Fruit fly (Drosophila melanogaster): Measurements from ENCODE around the gene Amnionless.
A peak's percentile ranks its signal among the peaks of the same experiment; 100 is the strongest.

Gene Amnionless

DNA sequence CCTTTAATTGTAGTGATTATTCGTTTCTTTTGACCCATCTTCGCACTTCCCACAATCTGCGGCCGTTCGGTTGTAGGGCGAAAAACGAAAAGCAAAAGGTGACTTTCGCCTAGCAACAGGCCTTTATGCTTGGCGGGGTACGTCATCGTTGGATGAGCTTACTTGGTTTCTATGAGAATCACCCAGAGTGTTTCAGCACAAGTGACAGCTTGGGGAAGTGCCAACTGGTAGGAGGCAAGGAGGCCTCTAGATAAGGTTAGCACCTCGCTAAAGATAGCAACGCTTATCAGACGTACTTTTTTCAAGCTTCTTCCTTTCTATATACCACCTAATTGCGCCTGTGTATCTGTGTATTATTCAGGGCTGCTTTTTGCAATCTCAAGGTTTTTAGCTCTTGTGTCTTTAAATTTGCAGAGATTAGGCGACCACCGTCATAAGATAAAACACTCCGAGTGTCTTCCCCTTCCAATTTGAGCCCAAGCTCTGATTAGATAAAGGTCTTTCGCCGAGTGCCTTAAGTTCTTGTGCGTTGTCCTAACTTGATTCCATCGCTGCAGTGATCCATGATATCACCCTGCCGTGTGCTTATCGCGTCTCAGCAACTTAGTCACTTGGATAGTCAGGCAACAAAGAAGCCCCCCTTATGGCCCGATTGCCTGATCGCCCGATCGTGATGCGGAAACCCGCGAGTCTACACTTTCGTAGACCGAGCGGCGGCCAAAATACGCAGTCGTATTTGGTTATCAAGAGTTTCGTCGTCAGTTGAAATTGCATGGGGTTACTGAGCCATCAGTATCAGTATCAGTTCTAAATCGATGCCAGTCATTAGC is 12.1 kb upstream of the Amnionless start (continued):
- TF ChIP-seq CG3407 (GFP tag; optimal IDR thresholded peaks at IDR 0.05) (no peak), CG7357 (GFP tag; IDR thresholded peaks at IDR 0.05) (no peak), CG4328 (GFP tag; optimal IDR thresholded peaks at IDR 0.05) (no peak), ara (GFP tag; IDR thresholded peaks at IDR 0.05) (no peak), ap (GFP tag; IDR thresholded peaks at IDR 0.05) (no peak), CG17568 (GFP tag; optimal IDR thresholded peaks at IDR 0.05) (no peak), CG1647 (GFP tag; optimal IDR thresholded peaks at IDR 0.05) (no peak), sr (GFP tag; IDR thresholded peaks at IDR 0.05) (no peak), Fer2 (tag; optimal IDR thresholded peaks at IDR 0.05) (no peak), gcm2 (GFP tag; optimal IDR thresholded peaks at IDR 0.05) (no peak), gcm (GFP tag; optimal IDR thresholded peaks at IDR 0.05) (no peak), ci (GFP tag; IDR thresholded peaks at IDR 0.05) (0 out of 3 replicates have a peak, but pooled peaks have one; percentile 24), CG3847 (GFP tag; IDR thresholded peaks at IDR 0.05) (0 out of 2 replicates have a peak, but pooled peaks have one; percentile 9), CG7556 (GFP tag; optimal IDR thresholded peaks at IDR 0.05) (no peak), slbo (GFP tag; IDR thresholded peaks at IDR 0.05) (peak; percentile 18; the same call in 1 of the 2 replicates), CG13287 (GFP tag; IDR thresholded peaks at IDR 0.05; ENCODE audit: partially characterized antibody) (no peak), CG10565 (GFP tag; optimal IDR thresholded peaks at IDR 0.05) (no peak), CG13296 (GFP tag; optimal IDR thresholded peaks at IDR 0.05) (no peak), sens-2 (GFP tag; IDR thresholded peaks at IDR 0.05) (no peak), Xrp1 (GFP tag; IDR thresholded peaks at IDR 0.05) (no peak), dysf (GFP tag; IDR thresholded peaks at IDR 0.05) (no peak), CG34376 (GFP tag; optimal IDR thresholded peaks at IDR 0.05) (peak; percentile 91), croc (GFP tag; conservative IDR thresholded peaks at IDR 0.05) (no peak), gem (tag; optimal IDR thresholded peaks at IDR 0.05) (no peak), CG8944 (GFP tag; optimal IDR thresholded peaks at IDR 0.05) (no peak), tio (GFP tag; optimal IDR thresholded peaks at IDR 0.05) (no peak), abd-A (tag; optimal IDR thresholded peaks at IDR 0.05) (no peak), CG11696 (GFP tag; IDR thresholded peaks at IDR 0.05) (peak; percentile 66), gsb (GFP tag; IDR thresholded peaks at IDR 0.05) (no peak), bcd (GFP tag; optimal IDR thresholded peaks at IDR 0.05) (no peak), prd (optimal IDR thresholded peaks at IDR 0.05) (no peak), prd (GFP tag; IDR thresholded peaks at IDR 0.05) (no peak), Deaf1 (tag; optimal IDR thresholded peaks at IDR 0.05) (peak; percentile 67), Hr39 (optimal IDR thresholded peaks at IDR 0.05) (no peak), Dfd (GFP tag; optimal IDR thresholded peaks at IDR 0.05) (no peak), z (GFP tag; IDR thresholded peaks at IDR 0.05) (no peak), Atf6 (GFP tag; IDR thresholded peaks at IDR 0.05) (no peak), CG31388 (GFP tag; optimal IDR thresholded peaks at IDR 0.05) (no peak), CG11398 (GFP tag; optimal IDR thresholded peaks at IDR 0.05) (no peak), gsb-n (tag; optimal IDR thresholded peaks at IDR 0.05) (no peak), crp (GFP tag; optimal IDR thresholded peaks at IDR 0.05) (no peak), Med (GFP tag) (peak; percentile 71)

DNA sequence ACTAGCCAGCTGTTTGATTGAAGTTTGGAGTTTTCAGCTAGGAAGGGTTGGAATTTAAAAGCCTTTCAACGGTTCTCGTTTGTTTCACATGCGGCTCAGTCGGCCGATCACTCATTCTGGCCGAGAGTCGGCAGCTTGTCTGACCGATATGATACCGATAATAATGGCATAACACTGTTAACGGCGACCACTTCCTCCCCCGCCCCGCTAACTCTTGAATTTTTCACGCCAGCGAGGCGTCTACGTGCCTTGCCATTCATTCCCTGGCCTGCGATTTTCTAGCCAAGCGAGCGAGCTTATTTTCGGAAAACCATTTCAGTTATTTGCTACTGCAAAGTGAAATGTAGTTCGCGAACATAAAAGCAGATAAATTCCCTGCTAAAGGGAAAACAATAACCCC is 11.1 kb upstream of the Amnionless start:
- no peak for TF ChIP-seq en (GFP tag; optimal IDR thresholded peaks at IDR 0.05)
- peak; percentile 60 for TF ChIP-seq Med (GFP tag)
- TF ChIP-seq Pdp1 (GFP tag; optimal IDR thresholded peaks at IDR 0.05), result peak in 1 of 2 experiments; percentile 20
- peak; percentile 69 for TF ChIP-seq lab (GFP tag; optimal IDR thresholded peaks at IDR 0.05)
- TF ChIP-seq CG11560 (tag; IDR thresholded peaks at IDR 0.05), result no peak
- TF ChIP-seq ab (GFP tag; optimal IDR thresholded peaks at IDR 0.05), result no peak
- TF ChIP-seq repo (GFP tag; optimal IDR thresholded peaks at IDR 0.05), result no peak
- TF ChIP-seq exex (tag; optimal IDR thresholded peaks at IDR 0.05), result peak; percentile 5
